Worm (Caenorhabditis elegans): ENCODE measurements around the gene F57B9.1.
A peak's percentile ranks its signal among the peaks of the same experiment; 100 is the strongest.

The F57B9.1 gene

DNA sequence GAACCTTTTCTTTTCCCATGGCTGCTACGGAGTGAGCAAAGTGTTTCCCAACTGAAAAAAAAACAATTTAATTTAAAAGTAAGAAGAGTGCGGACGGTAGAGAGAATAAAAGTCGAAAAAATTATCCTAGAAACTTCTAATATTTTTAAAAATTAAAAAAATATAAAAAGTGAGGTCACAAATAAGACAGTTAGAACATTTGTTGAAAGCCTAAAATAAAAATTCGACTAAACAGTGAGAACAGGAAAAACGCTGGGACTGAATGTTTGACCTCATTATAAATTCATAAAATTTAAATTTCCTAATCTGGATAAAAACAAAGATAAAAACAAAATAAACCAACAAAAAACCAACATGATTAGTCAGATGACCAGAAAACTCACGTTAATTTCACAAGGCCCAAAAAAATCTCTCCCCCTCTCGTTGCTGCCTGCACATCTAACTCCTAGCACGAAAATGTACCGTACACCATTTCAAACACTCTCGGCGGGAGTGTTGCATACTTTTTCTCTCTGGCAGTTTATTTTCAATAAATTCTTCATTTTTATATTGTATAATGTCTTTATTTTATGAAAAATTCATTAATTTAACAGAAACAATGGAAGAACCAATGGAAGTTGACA is 9.9 kb downstream of the F57B9.1 start, which contains the start of the genes eef-1A.1 and rfc-4 (continued):
- peak; percentile 97 for TF ChIP-seq nhr-6 (tag; optimal IDR thresholded peaks at IDR 0.05)
- peak; percentile 98 for TF ChIP-seq lin-11 (tag; optimal IDR thresholded peaks at IDR 0.05)
- TF ChIP-seq nhr-23 (tag; optimal IDR thresholded peaks at IDR 0.05): no peak

- TF ChIP-seq nhr-10 (tag; optimal IDR thresholded peaks at IDR 0.05) (no peak), lsy-2 (tag; optimal IDR thresholded peaks at IDR 0.05) (peak in 1 of 2 experiments; percentile 27), Y55F3AM.14 (GFP tag; optimal IDR thresholded peaks at IDR 0.05) (no peak), unc-55 (GFP tag; optimal IDR thresholded peaks at IDR 0.05) (peak; percentile 40), nhr-12 (tag; optimal IDR thresholded peaks at IDR 0.05) (no peak), C34F6.9 (tag; optimal IDR thresholded peaks at IDR 0.05) (peak; percentile 40), crh-2 (tag; optimal IDR thresholded peaks at IDR 0.05) (no peak), ztf-1 (GFP tag; conservative IDR thresholded peaks at IDR 0.05) (no peak)
Observed at ce11 chrIII:6973682-6974081, 11.8 kb downstream of the F57B9.1 start, which contains the start of gene F31E3.2. F31E3.2 (plus strand) TSS chrIII:6973982.

ce11 chrIII:6974952-6975351 is 13.1 kb downstream of the F57B9.1 start:
- TF ChIP-seq zag-1 (tag; optimal IDR thresholded peaks at IDR 0.05) (no peak), alr-1 (tag; optimal IDR thresholded peaks at IDR 0.05) (no peak), ztf-11 (tag; optimal IDR thresholded peaks at IDR 0.05) (no peak), snpc-4 (tag; optimal IDR thresholded peaks at IDR 0.05) (no peak), lsy-2 (tag; optimal IDR thresholded peaks at IDR 0.05) (no peak), nhr-23 (tag; optimal IDR thresholded peaks at IDR 0.05) (no peak), R02D3.7 (tag; optimal IDR thresholded peaks at IDR 0.05) (no peak), nhr-10 (tag; optimal IDR thresholded peaks at IDR 0.05) (no peak), crh-2 (tag; optimal IDR thresholded peaks at IDR 0.05) (no peak), unc-62 (GFP tag; optimal IDR thresholded peaks at IDR 0.05) (no peak), Y55F3AM.14 (GFP tag; optimal IDR thresholded peaks at IDR 0.05) (no peak), ceh-82 (tag; optimal IDR thresholded peaks at IDR 0.05) (no peak), ZK546.5 (tag; optimal IDR thresholded peaks at IDR 0.05) (no peak), mbf-1 (tag; optimal IDR thresholded peaks at IDR 0.05) (no peak), nhr-6 (tag; optimal IDR thresholded peaks at IDR 0.05) (no peak), nhr-77 (tag; optimal IDR thresholded peaks at IDR 0.05) (no peak)

DNA sequence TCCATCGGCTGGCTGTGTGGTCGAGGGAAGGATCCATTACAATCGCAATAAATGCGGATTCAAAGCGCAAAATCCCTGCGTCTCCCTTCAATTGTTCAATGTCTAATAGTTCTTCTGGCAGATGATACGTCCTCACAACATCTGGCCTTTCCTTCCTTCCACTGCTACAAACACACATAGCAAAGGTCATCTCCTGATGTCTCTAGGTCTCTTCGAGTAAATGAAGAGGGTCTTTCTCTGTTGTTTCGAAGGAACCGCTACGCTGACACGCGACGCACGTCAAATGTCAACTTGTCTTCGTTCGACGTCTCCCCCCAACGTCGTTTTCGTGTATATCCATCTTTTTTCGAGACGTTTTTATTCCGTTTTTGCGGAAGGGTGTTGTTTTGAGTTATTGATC is 17.0 kb downstream of the F57B9.1 start:
- TF ChIP-seq dmd-4 (tag; optimal IDR thresholded peaks at IDR 0.05): no peak
- peak; percentile 64 for TF ChIP-seq blmp-1 (tag; optimal IDR thresholded peaks at IDR 0.05; ENCODE audit: insufficient read depth)
- TF ChIP-seq unc-39 (tag; optimal IDR thresholded peaks at IDR 0.05): no peak
- TF ChIP-seq nhr-21 (tag; optimal IDR thresholded peaks at IDR 0.05): peak; percentile 80
- peak; percentile 88 for TF ChIP-seq nhr-129 (tag; optimal IDR thresholded peaks at IDR 0.05)
- no peak for TF ChIP-seq peb-1 (tag; optimal IDR thresholded peaks at IDR 0.05)
- TF ChIP-seq ZK546.5 (tag; optimal IDR thresholded peaks at IDR 0.05): no peak
- no peak for TF ChIP-seq mbf-1 (tag; optimal IDR thresholded peaks at IDR 0.05)
- TF ChIP-seq egl-27 (tag; optimal IDR thresholded peaks at IDR 0.05): peak; percentile 50
- peak; percentile 59 for TF ChIP-seq lin-39 (tag; optimal IDR thresholded peaks at IDR 0.05)
- peak; percentile 64 for TF ChIP-seq fos-1 (tag; optimal IDR thresholded peaks at IDR 0.05)
- peak; percentile 86 for TF ChIP-seq nhr-25 (tag; optimal IDR thresholded peaks at IDR 0.05)
- TF ChIP-seq ceh-16 (tag; optimal IDR thresholded peaks at IDR 0.05): no peak
- TF ChIP-seq unc-55 (GFP tag; optimal IDR thresholded peaks at IDR 0.05): peak; percentile 22
- TF ChIP-seq nhr-77 (tag; optimal IDR thresholded peaks at IDR 0.05): no peak
- peak; percentile 27 for TF ChIP-seq ztf-4 (tag; optimal IDR thresholded peaks at IDR 0.05)
- TF ChIP-seq nhr-23 (tag; optimal IDR thresholded peaks at IDR 0.05): no peak
- peak; percentile 90 for TF ChIP-seq unc-62 (GFP tag; optimal IDR thresholded peaks at IDR 0.05)
- no peak for TF ChIP-seq nhr-10 (tag; optimal IDR thresholded peaks at IDR 0.05)
- no peak for TF ChIP-seq elt-3 (tag; optimal IDR thresholded peaks at IDR 0.05)
- peak; percentile 67 for TF ChIP-seq nhr-6 (tag; optimal IDR thresholded peaks at IDR 0.05)
- peak; percentile 71 for TF ChIP-seq crh-2 (tag; optimal IDR thresholded peaks at IDR 0.05)
- TF ChIP-seq F13H6.1 (tag; optimal IDR thresholded peaks at IDR 0.05): peak; percentile 71
- no peak for TF ChIP-seq snpc-4 (tag; optimal IDR thresholded peaks at IDR 0.05)
- TF ChIP-seq lsy-2 (tag; optimal IDR thresholded peaks at IDR 0.05): peak; percentile 52 to 89
- TF ChIP-seq sem-4 (tag; optimal IDR thresholded peaks at IDR 0.05): peak; percentile 69
- no peak for TF ChIP-seq nhr-11 (tag; optimal IDR thresholded peaks at IDR 0.05)
- TF ChIP-seq aly-2 (tag; optimal IDR thresholded peaks at IDR 0.05): no peak
- TF ChIP-seq lin-11 (tag; optimal IDR thresholded peaks at IDR 0.05): peak; percentile 15
- no peak for TF ChIP-seq gmeb-1 (tag; optimal IDR thresholded peaks at IDR 0.05)
- TF ChIP-seq sma-9 (GFP tag; optimal IDR thresholded peaks at IDR 0.05): peak; percentile 61
- TF ChIP-seq sma-9 (tag; optimal IDR thresholded peaks at IDR 0.05): no peak
- no peak for TF ChIP-seq nhr-12 (tag; optimal IDR thresholded peaks at IDR 0.05)
- peak; percentile 57 for TF ChIP-seq sma-3 (GFP tag; optimal IDR thresholded peaks at IDR 0.05)
- TF ChIP-seq Y55F3AM.14 (GFP tag; optimal IDR thresholded peaks at IDR 0.05): no peak
- no peak for TF ChIP-seq skn-1 (tag; optimal IDR thresholded peaks at IDR 0.05)
- TF ChIP-seq nhr-237 (tag; optimal IDR thresholded peaks at IDR 0.05): no peak
- TF ChIP-seq elt-1 (tag; optimal IDR thresholded peaks at IDR 0.05): no peak
- TF ChIP-seq lin-13 (GFP tag; optimal IDR thresholded peaks at IDR 0.05): peak; percentile 29
